Worm (Caenorhabditis elegans): ENCODE results near the gene Y5H2B.3.
"Not testable (repeated sequence)": the region's sequence is repeated elsewhere in the genome, so short reads cannot be mapped to it uniquely, and the experiment has no call there.

Gene Y5H2B.3

DNA sequence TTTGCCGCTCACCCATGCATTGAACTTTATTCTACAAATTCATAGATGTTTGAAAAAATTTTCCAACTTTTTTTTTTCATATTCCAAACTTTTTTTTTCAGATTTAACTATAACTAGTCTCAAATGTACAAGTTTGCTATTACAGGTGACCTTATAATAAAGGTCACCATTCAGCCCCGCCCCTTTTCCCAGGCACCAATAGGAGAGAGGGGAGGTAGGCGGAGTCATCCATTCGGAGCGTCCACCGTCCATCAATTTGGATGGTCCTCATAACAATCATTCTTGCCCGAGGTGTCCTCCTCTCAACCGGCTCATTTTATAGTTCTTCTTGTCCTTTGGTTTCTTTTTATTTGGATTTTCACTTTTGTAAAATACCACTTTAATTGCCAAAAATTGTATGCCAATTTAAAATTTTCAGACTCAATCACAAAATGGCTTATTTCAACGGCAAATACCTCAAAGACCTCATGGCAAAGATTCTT is at the start of gene Y5H2B.3:
TSS of gene Y5H2B.3 (plus strand) at position 432 of the 482 bp plus-strand sequence.
- no peak for TF ChIP-seq unc-62 (GFP tag; optimal IDR thresholded peaks at IDR 0.05)

DNA sequence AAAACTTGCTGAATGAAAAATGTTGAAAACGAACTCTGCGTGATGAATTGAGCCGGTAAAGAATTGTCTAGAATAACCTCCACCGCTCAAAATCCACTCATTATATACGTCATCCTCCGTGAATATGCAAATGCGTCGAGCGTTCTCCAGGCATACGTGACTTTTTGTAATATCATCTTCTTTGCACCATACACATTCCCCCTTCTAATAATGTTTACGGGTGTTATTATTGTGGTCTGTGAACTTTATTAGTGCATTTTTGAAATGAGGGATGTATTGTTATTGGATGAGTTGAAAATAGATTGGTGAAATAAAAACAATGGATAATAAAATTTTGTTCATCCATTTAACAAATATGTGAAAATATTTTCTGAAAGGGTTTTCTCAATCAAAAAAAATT is 48.2 kb upstream of the Y5H2B.3 start, which contains the start of gene F22F7.7:
TSS of gene F22F7.7 (minus strand) at position 125 of the 400 bp plus-strand sequence.
- no peak for TF ChIP-seq unc-62 (GFP tag; optimal IDR thresholded peaks at IDR 0.05)

DNA sequence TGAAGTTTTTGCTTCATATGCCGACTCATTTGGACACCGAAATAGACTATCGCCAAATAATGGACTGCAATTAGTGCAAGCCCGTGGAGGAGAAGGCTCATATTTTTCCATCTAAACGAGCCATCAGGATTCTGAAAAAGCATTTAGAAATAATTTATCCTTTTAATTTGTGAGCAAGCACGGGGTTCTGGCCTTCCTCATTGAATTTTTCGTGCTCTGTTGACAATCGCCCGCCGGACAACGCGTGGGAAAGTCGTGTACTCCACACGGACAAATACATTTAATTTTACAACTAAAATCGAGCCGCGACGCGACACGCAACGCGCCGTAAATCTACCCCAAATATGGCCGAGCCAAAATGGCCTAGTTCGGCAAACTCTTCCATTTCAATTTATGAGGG is 43.7 kb upstream of the Y5H2B.3 start, which contains the start of gene F22F7.12:
TSS of gene F22F7.12 (minus strand) at position 101 of the 400 bp plus-strand sequence.
- not testable (repeated sequence) for TF ChIP-seq unc-62 (GFP tag; optimal IDR thresholded peaks at IDR 0.05)

DNA sequence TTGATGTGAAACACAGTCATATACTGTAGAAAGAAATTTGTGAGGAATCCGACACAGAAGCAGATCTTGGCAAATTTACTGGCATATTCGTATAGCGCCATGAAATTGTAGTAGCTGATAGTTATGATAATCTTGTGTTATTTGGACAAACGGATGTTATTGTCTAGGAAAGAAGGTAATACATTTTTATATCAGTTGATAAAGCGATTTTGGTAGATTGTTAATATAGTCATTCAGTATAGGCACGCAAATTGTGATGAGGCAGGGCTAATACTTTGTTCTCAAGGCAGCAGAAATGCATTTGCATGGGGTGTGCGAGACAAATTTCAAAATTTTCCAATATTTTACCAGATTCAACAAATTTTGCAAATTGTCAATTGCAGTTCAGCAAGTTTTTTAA is 42.1 kb upstream of the Y5H2B.3 start, which contains the start of gene str-52:
TSS of gene str-52 (minus strand) at position 101 of the 400 bp plus-strand sequence.
- TF ChIP-seq unc-62 (GFP tag; optimal IDR thresholded peaks at IDR 0.05) = no peak

DNA sequence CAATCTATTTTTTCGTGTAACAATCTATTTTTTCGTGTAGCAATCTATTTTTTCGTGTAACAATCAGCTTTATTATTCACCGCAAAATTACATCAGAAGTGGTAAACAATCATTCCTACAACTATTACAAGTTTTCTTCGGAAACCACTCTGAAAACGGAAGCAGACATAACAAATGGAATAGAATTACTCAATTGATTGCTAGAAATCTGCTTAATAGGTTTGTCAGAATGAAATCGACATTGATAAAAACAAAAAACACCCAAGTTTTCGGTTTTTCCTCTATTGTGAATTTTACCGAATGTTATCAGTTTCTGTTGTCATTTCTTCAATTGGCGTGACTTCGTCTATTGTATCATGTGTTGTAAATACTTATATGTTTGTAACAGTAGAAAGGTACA is 41.3 kb upstream of the Y5H2B.3 start, which contains the start of gene srbc-20:
TSS of gene srbc-20 (plus strand) at position 301 of the 400 bp plus-strand sequence.
- no peak for TF ChIP-seq unc-62 (GFP tag; optimal IDR thresholded peaks at IDR 0.05)

DNA sequence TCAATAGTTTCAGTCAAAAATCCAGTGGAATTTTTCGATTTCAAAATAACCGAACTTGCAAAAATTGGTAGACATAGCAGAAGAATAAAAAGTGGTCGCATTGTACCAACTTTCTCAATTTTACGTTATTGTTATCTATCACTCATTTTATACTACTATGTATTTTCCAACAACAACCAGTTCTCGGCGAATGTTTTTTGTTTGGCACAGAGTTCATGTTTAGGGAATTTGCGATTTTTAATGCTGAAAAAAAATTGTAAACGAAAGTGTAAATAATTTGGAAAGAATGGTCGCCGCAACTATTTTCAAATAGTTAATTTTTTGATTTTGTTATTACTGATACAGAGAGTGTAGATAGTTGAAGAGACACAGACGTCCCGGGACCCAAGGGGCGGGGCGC is 38.7 kb upstream of the Y5H2B.3 start, which contains the start of gene C45H4.21:
TSS of gene C45H4.21 (minus strand) at position 101 of the 400 bp plus-strand sequence.
- no peak for TF ChIP-seq unc-62 (GFP tag; optimal IDR thresholded peaks at IDR 0.05)

DNA sequence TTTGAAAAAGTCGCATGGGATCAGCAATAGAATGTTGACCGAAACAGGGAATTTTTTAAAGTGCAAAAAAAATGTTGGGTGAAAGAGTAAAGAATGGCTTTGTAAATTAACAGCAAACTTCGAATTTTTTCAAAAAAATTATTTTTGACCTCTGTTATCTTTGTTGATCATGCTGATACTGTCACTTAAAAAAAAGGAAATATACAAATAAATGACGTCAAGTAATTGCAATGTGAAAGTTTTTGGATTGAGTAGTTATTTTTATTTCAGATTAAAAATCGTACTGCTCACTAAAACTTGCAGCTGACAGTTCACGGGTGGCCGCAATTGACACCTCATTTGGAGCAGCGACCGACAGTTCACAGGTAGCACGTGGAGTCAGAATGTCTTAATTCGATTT is 37.2 kb upstream of the Y5H2B.3 start, which contains the start of gene C45H4.13:
TSS of gene C45H4.13 (minus strand) at position 101 of the 400 bp plus-strand sequence.
- no peak for TF ChIP-seq unc-62 (GFP tag; optimal IDR thresholded peaks at IDR 0.05)

DNA sequence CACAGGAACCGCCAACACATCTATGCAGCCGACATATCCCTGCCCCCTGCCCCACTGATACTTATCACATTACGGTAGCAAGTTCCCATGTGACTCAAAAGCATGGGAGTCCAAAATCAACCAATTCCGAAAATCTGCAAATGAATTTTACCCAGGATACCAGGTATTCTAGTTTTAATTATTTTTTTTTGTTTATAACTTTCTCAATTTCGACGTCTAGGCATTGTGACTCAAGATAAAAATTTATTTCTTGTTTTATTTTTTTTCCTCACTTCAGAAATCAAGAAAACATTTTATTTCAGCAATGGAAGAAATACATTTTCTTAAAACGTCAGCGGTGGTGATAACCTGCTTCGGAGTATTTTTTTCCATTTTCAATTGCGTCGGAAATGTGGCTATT is 36.6 kb upstream of the Y5H2B.3 start, which contains the start of gene srbc-24:
TSS of gene srbc-24 (plus strand) at position 301 of the 400 bp plus-strand sequence.
- no peak for TF ChIP-seq unc-62 (GFP tag; optimal IDR thresholded peaks at IDR 0.05)

DNA sequence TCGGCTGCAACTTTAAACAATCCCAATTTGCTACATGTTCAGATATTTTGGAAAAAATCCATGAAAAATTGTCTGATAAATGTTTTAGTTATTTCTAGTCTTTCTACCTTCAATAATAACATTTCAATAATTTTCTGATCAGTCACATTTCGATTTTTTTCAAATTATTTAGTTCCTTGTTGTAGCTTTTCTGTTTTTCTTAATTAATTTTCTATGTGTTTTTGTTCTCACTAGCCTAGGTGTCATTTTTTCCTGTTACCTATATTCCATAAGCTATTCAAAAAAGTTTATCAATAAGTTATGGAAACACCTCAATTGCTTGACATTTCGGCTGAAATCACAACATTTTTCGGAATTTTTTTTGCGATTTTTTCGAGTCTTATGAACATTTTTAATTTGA is 34.8 kb upstream of the Y5H2B.3 start, which contains the start of gene srbc-23:
TSS of gene srbc-23 (plus strand) at position 301 of the 400 bp plus-strand sequence.
- no peak for TF ChIP-seq unc-62 (GFP tag; optimal IDR thresholded peaks at IDR 0.05)

DNA sequence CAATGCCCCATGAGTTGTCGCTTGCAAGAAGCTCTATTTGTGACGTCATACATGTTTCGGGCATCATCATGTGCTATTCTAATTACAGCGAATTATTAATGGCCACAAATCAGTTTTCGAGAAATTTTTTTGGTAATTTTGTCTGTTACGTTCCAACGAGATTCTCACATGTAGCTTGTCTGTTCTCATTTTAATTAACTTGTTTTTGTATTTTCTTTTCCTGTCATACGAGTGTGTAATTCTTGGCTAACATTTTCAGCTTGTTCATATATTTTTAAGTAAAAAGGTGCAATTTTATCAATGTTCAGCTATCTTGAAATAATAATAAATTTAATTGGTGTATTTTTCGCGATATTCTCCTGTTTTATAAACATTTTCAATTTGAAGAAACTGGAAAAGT is 32.9 kb upstream of the Y5H2B.3 start, which contains the start of gene srbc-21:
TSS of gene srbc-21 (plus strand) at position 301 of the 400 bp plus-strand sequence.
- no peak for TF ChIP-seq unc-62 (GFP tag; optimal IDR thresholded peaks at IDR 0.05)

DNA sequence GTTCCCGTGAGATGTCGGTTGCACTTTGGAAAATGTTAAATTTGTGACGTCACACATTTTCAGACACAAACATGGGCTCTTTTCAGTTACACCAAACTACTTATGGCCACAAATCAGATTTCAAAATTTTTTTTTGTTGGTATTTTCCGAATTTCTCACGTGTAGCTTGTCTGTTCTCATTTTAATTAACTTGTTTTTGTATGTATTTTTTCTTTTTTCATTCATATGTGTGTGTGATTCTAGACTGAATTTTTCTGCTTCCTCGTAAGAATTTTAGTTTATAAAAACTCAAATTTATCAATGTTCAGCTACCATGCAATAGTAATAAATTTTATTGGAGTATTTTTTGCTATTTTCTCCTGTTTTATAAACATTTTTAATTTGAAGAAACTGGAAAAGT is 31.3 kb upstream of the Y5H2B.3 start, which contains the start of gene srbc-22:
TSS of gene srbc-22 (plus strand) at position 301 of the 400 bp plus-strand sequence.
- no peak for TF ChIP-seq unc-62 (GFP tag; optimal IDR thresholded peaks at IDR 0.05)

DNA sequence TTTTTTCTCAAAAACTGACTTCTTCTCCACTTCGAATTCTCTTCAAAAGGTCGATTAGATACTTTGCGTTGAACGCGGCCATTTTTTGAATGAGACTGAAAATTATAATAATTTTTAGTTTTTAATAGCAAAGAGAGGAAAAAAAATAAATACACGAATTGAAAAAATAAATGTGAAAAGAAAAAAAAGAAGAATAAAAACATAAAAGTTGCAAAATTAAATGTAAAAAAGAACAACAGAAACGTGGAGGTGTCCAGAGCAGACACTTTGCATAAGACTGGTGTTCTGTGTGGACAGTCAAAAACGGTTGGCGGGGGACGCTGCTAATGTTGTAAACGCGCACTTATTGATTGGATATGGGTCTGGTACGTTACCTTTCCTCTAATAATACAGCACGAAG is 28.8 kb upstream of the Y5H2B.3 start, which contains the start of gene C45H4.14:
TSS of gene C45H4.14 (minus strand) at position 101 of the 400 bp plus-strand sequence.
- no peak for TF ChIP-seq unc-62 (GFP tag; optimal IDR thresholded peaks at IDR 0.05)

DNA sequence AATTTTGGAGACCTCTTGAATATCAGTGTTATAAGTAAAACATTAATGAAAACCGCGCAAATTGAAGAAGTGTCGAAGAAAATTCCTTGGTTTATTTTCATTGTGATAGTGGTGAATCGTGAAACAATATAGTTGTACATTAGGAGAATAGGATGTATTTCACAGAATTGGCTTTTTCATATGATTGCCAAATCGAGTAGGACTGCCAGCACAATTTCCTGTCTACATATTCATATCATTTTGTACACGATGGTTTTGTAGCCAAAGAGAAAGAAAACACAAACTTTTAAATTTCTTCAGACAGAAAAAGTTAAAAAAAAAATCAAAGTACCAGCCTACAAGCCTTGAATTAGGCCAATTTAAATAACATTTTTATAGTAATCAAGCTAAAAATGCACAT is 24.4 kb upstream of the Y5H2B.3 start, which contains the start of gene str-255:
TSS of gene str-255 (minus strand) at position 101 of the 400 bp plus-strand sequence.
- TF ChIP-seq unc-62 (GFP tag; optimal IDR thresholded peaks at IDR 0.05) = no peak

DNA sequence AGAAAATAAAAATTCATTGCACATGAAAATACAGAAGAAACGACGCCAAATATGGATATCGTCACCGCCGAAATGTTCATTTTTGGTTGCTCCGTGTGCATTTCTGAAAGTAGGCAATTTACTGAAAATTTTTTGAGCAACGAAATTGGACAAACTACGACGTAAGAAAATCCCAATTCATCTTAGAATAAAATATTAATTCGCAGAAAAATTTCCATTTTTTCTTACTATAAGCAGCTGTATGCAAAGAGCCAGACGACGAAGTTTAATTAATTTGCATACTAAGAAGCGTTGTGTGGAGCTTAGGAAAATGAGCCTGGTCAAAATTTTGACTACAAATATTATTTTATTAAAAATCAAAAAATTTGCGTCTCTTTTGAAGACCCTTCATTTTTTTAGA is 21.4 kb upstream of the Y5H2B.3 start, which contains the start of gene srbc-19:
TSS of gene srbc-19 (minus strand) at position 101 of the 400 bp plus-strand sequence.
- no peak for TF ChIP-seq unc-62 (GFP tag; optimal IDR thresholded peaks at IDR 0.05)

DNA sequence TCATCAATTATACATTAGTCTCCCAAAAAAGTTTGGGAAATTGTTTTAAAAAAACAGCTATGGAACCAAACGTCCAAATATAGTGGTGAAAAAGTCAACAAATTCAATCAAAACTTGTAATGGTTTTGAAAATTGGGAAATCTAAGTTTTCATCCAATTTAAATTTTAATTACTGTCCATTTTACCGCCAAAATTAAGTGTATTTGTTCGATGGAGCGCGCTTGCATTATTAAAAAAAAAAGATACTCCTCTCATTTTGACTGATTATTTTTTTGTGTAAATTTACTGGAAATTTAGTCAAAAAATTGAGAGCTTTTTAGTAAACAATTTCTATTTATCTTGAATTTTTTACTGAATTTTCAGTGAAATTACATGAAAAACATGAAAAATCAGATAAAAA is 13.6 kb upstream of the Y5H2B.3 start:
- no peak for TF ChIP-seq unc-62 (GFP tag; optimal IDR thresholded peaks at IDR 0.05)

DNA sequence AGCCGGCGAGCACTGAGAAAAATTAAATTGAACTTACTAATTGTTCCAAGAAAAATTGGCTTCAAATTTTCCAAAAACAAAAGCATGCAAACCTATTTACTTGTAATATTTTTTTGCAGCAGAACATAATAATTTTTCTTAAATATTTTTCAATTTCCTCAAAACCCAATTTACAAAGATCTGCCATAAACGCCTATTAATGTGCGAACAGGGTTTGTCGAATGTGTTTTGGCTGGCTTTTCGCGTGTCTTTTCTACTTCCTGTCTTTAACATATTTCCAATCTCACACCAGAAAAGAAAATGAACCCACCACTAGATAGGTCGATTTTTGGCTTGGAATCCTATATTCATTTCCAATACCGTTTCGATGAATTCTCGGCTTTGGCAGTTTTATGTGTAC is 12.9 kb upstream of the Y5H2B.3 start, which contains the start of gene C45H4.18:
TSS of gene C45H4.18 (plus strand) at position 301 of the 400 bp plus-strand sequence.
- TF ChIP-seq unc-62 (GFP tag; optimal IDR thresholded peaks at IDR 0.05) = no peak

DNA sequence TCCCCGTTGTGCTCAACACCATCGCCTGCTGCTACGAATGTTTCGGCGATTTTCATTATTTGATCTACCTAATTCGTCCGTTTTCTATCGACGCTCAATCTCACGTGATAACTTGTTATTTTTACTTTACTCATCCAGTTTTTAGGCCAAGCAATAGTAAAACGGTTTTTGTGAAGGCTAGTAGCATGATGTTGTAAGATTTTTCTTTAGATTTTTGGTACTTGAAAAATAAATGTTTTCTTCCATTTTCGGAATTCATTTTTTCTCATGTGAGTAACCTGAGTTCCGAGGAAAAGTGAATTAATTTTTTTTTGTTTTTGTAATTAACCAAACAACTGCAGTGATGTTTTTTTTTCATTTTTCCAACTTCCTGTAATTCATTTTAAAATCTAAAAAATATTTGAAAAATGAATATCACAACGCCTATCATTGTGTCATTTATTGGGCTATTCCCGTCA is 10.8 kb upstream of the Y5H2B.3 start, which contains the start of gene srbc-17:
TSS of gene srbc-17 (plus strand) at position 408 of the 458 bp plus-strand sequence.
- TF ChIP-seq unc-62 (GFP tag; optimal IDR thresholded peaks at IDR 0.05) = no peak

Data from whole organism, dauer.